Worm (Caenorhabditis elegans) whole organism, L1 larva: ENCODE measurements around the gene ZK228.3.
"Not testable (repeated sequence)": the region's sequence is repeated elsewhere in the genome, so short reads cannot be mapped to it uniquely, and the experiment has no call there.

Experiments used
- C16A3.4 ChIP-seq: fragments of 150-350 bp; optimal IDR thresholded peaks from 2 replicates; lab custom pipeline; 2014; ENCODE audit warnings: missing biosample characterization, missing genetic modification characterization
- alr-1 ChIP-seq: fragments of 200-800 bp; sonication (Bioruptor generic); optimal IDR thresholded peaks from 2 replicates; lab custom pipeline; 2018; ENCODE audit warnings: borderline replicate concordance, mild to moderate bottlenecking, missing genetic modification characterization, missing compliant biosample characterization
- aly-2 ChIP-seq: fragments of 150-350 bp; optimal IDR thresholded peaks from 2 replicates; lab custom pipeline; 2014; ENCODE audit warnings: missing biosample characterization, missing genetic modification characterization
- blmp-1 ChIP-seq: fragments of 150-350 bp; optimal IDR thresholded peaks from 2 replicates; lab custom pipeline; 2014; ENCODE audit warnings: missing biosample characterization, missing genetic modification characterization
- ceh-8 ChIP-seq: fragments of 200-800 bp; sonication (Bioruptor generic); optimal IDR thresholded peaks from 2 replicates; lab custom pipeline; 2018; ENCODE audit warnings: mild to moderate bottlenecking, missing genetic modification characterization, moderate library complexity, missing compliant biosample characterization
- dpl-1 ChIP-seq, 3 experiments: fragments of 150-350 bp in 2 of 3; sonication (generic microtip) in 1 of 3; optimal IDR thresholded peaks; 2 replicates each; lab custom pipeline; 2014 to 2017; ENCODE audit warnings: missing biosample characterization in 3 of 3, missing genetic modification characterization in 3 of 3, missing genetic modification reagents in 3 of 3
- dsc-1 ChIP-seq: sonication (generic microtip); optimal IDR thresholded peaks from 2 replicates; lab custom pipeline; 2016; ENCODE audit warnings: mild to moderate bottlenecking, missing genetic modification characterization, missing compliant biosample characterization
- efl-1 ChIP-seq, 4 experiments: fragments of 150-350 bp; optimal IDR thresholded peaks in 3 of 4; peaks in 1 of 4; 1 replicate in 1 of 4; 2 replicates in 3 of 4; lab custom pipeline; 2014; ENCODE audit warnings: missing biosample characterization in 2 of 4, missing genetic modification characterization in 2 of 4, missing genetic modification reagents in 2 of 4
- efl-3 ChIP-seq: fragments of 200-800 bp; sonication (Bioruptor generic); optimal IDR thresholded peaks from 2 replicates; lab custom pipeline; 2018; ENCODE audit warnings: mild to moderate bottlenecking, missing genetic modification characterization, missing compliant biosample characterization
- elt-2 ChIP-seq: sonication (generic microtip); optimal IDR thresholded peaks from 2 replicates; lab custom pipeline; 2016; ENCODE audit warnings: missing genetic modification characterization, mild to moderate bottlenecking, inconsistent platforms, missing compliant biosample characterization, missing genetic modification reagents
- elt-3 ChIP-seq, 6 experiments: fragments of 150-350 bp in 1 of 6; sonication (generic microtip); optimal IDR thresholded peaks; 2 replicates each; lab custom pipeline; 2017 to 2018; ENCODE audit warnings: missing biosample characterization in 6 of 6, missing genetic modification characterization in 6 of 6, inconsistent platforms in 1 of 6
- fkh-10 ChIP-seq: sonication (generic microtip); optimal IDR thresholded peaks from 2 replicates; lab custom pipeline; 2017; ENCODE audit warnings: missing biosample characterization, missing genetic modification reagents, missing genetic modification characterization
- fkh-4 ChIP-seq: sonication (generic microtip); optimal IDR thresholded peaks from 2 replicates; lab custom pipeline; 2016; ENCODE audit warnings: missing compliant biosample characterization, missing genetic modification characterization, borderline replicate concordance
- fkh-8 ChIP-seq: sonication (generic microtip); optimal IDR thresholded peaks from 2 replicates; lab custom pipeline; 2016; ENCODE audit warnings: mild to moderate bottlenecking, missing genetic modification characterization, missing compliant biosample characterization
- hlh-17 ChIP-seq: fragments of 200-800 bp; sonication (Bioruptor generic); optimal IDR thresholded peaks from 2 replicates; lab custom pipeline; 2018; ENCODE audit warnings: missing genetic modification characterization, mild to moderate bottlenecking, missing compliant biosample characterization, moderate library complexity, borderline replicate concordance
- hlh-4 ChIP-seq: sonication (generic microtip); optimal IDR thresholded peaks from 2 replicates; lab custom pipeline; 2016; ENCODE audit warnings: mild to moderate bottlenecking, missing genetic modification characterization, missing compliant biosample characterization
- isw-1 ChIP-seq: fragments of 200-800 bp; sonication (Bioruptor generic); IDR thresholded peaks from 2 replicates; pipeline ENCODE4 v1.3.6; 2022; ENCODE audit warnings: missing genetic modification characterization, missing compliant biosample characterization
- jun-1 ChIP-seq: fragments of 150-350 bp; optimal IDR thresholded peaks from 2 replicates; lab custom pipeline; 2014; ENCODE audit warnings: missing biosample characterization, missing genetic modification reagents, missing genetic modification characterization
- lin-13 ChIP-seq: fragments of 150-350 bp; optimal IDR thresholded peaks from 2 replicates; lab custom pipeline; 2014; ENCODE audit warnings: missing biosample characterization, missing genetic modification reagents, missing genetic modification characterization
- lin-35 ChIP-seq, 2 experiments: fragments of 150-350 bp; optimal IDR thresholded peaks; 2 replicates each; lab custom pipeline; 2014; ENCODE audit warnings: missing biosample characterization in 2 of 2, missing genetic modification characterization in 2 of 2, missing genetic modification reagents in 2 of 2
- lir-3 ChIP-seq: sonication (generic microtip); optimal IDR thresholded peaks from 2 replicates; lab custom pipeline; 2016; ENCODE audit warnings: mild to moderate bottlenecking, missing genetic modification characterization, moderate library complexity, missing compliant biosample characterization; ENCODE audit not compliant: poor library complexity
- mdl-1 ChIP-seq, 2 experiments: fragments of 150-350 bp; optimal IDR thresholded peaks; 2 replicates each; lab custom pipeline; 2014 to 2017; ENCODE audit warnings: missing biosample characterization in 2 of 2, missing genetic modification characterization in 2 of 2, inconsistent platforms in 1 of 2
- mep-1 ChIP-seq: fragments of 150-350 bp; optimal IDR thresholded peaks from 2 replicates; lab custom pipeline; 2014; ENCODE audit warnings: missing biosample characterization, missing genetic modification characterization
- nhr-19 ChIP-seq: fragments of 200-800 bp; sonication (Bioruptor generic); conservative IDR thresholded peaks from 2 replicates; pipeline ENCODE4 v1.3.6; 2022; ENCODE audit warnings: missing genetic modification characterization, missing compliant biosample characterization
- nhr-20 ChIP-seq: sonication (generic microtip); optimal IDR thresholded peaks from 2 replicates; lab custom pipeline; 2016; ENCODE audit warnings: mild to moderate bottlenecking, missing genetic modification characterization, missing compliant biosample characterization
- nhr-237 ChIP-seq: fragments of 150-350 bp; optimal IDR thresholded peaks from 2 replicates; lab custom pipeline; 2014; ENCODE audit warnings: missing biosample characterization, missing genetic modification characterization
- nhr-71 ChIP-seq: sonication (generic microtip); optimal IDR thresholded peaks from 2 replicates; lab custom pipeline; 2016; ENCODE audit warnings: mild to moderate bottlenecking, missing genetic modification characterization, moderate library complexity, missing compliant biosample characterization
- nhr-77 ChIP-seq: fragments of 150-350 bp; optimal IDR thresholded peaks from 2 replicates; lab custom pipeline; 2014; ENCODE audit warnings: missing biosample characterization, missing genetic modification characterization
- nhr-84 ChIP-seq: sonication (generic microtip); optimal IDR thresholded peaks from 2 replicates; lab custom pipeline; 2017; ENCODE audit warnings: missing biosample characterization, missing genetic modification characterization
- nhr-90 ChIP-seq: sonication (generic microtip); optimal IDR thresholded peaks from 2 replicates; lab custom pipeline; 2016; ENCODE audit warnings: mild to moderate bottlenecking, missing genetic modification characterization, missing compliant biosample characterization; ENCODE audit not compliant: poor library complexity
- snu-23 ChIP-seq: sonication (generic microtip); optimal IDR thresholded peaks from 2 replicates; lab custom pipeline; 2016; ENCODE audit warnings: missing genetic modification characterization, missing compliant biosample characterization
- sptf-1 ChIP-seq: fragments of 150-350 bp; optimal IDR thresholded peaks from 2 replicates; lab custom pipeline; 2014; ENCODE audit warnings: missing biosample characterization, missing genetic modification characterization
- tbx-2 ChIP-seq: sonication (generic microtip); optimal IDR thresholded peaks from 2 replicates; lab custom pipeline; 2016; ENCODE audit warnings: missing genetic modification characterization, missing compliant biosample characterization
- tlp-1 ChIP-seq: fragments of 150-350 bp; optimal IDR thresholded peaks from 2 replicates; lab custom pipeline; 2014; ENCODE audit warnings: missing biosample characterization, missing genetic modification characterization
- unc-86 ChIP-seq: sonication (generic microtip); optimal IDR thresholded peaks from 2 replicates; lab custom pipeline; 2016; ENCODE audit warnings: missing genetic modification characterization, missing compliant biosample characterization
- unc-98 ChIP-seq: fragments of 200-800 bp; sonication (Bioruptor generic); IDR thresholded peaks from 2 replicates; pipeline ENCODE4 v1.3.6; 2022; ENCODE audit warnings: missing genetic modification characterization, missing compliant biosample characterization
- vab-15 ChIP-seq: sonication (generic microtip); optimal IDR thresholded peaks from 2 replicates; lab custom pipeline; 2017; ENCODE audit warnings: missing genotype, mild to moderate bottlenecking, missing genetic modification characterization, missing compliant biosample characterization
- xbp-1 ChIP-seq: sonication (generic microtip); optimal IDR thresholded peaks from 2 replicates; lab custom pipeline; 2016; ENCODE audit warnings: missing genetic modification characterization, missing compliant biosample characterization
- zip-4 ChIP-seq: fragments of 200-800 bp; sonication (Bioruptor generic); optimal IDR thresholded peaks from 2 replicates; lab custom pipeline; 2018; ENCODE audit warnings: mild to moderate bottlenecking, missing genetic modification characterization, moderate library complexity, missing compliant biosample characterization
- ztf-11 ChIP-seq, 2 experiments: sonication (generic microtip); optimal IDR thresholded peaks; 2 replicates each; lab custom pipeline; 2016 to 2017; ENCODE audit warnings: missing genetic modification characterization in 2 of 2, missing biosample characterization in 1 of 2, missing compliant biosample characterization in 1 of 2

The ZK228.3 gene

ce11 chrV:18439469-18439868 lies 21.6 kb downstream of the ZK228.3 start, which contains the start of gene ZK262.9:
TSS of gene ZK262.9 (plus strand) at chrV:18439769.
- TF ChIP-seq mep-1, efl-3, fkh-8: not testable (repeated sequence)

ce11 chrV:18438081-18438480 lies 23.0 kb downstream of the ZK228.3 start, which contains the start of gene ZK262.8:
TSS of gene ZK262.8 (plus strand) at chrV:18438381.
- TF ChIP-seq mdl-1 (tag; optimal IDR thresholded peaks at IDR 0.05; lab: Kevin White, UChicago) (no peak), hlh-17 (GFP tag; lab: Kevin White, UChicago) (no peak), ztf-11 (tag; optimal IDR thresholded peaks at IDR 0.05; lab: Kevin White, UChicago) (no peak), nhr-20 (tag; lab: Kevin White, UChicago) (no peak), xbp-1 (no peak), nhr-71 (tag; lab: Kevin White, UChicago) (no peak), sptf-1 (tag; lab: Kevin White, UChicago) (no peak), dsc-1 (tag; lab: Kevin White, UChicago) (no peak), lin-13 (no peak), nhr-90 (tag; lab: Kevin White, UChicago) (no peak), efl-1 (optimal IDR thresholded peaks at IDR 0.05; lab: Kevin White, UChicago) (no peak), efl-1 (GFP tag; optimal IDR thresholded peaks at IDR 0.05 in 1 of 2; lab: Kevin White, UChicago) (no peak), nhr-237 (tag; lab: Kevin White, UChicago) (no peak), dpl-1 (GFP tag; optimal IDR thresholded peaks at IDR 0.05; lab: Kevin White, UChicago) (no peak), elt-3 (tag; optimal IDR thresholded peaks at IDR 0.05; lab: Kevin White, UChicago) (no peak), tlp-1 (tag; lab: Kevin White, UChicago) (no peak), lin-35 (GFP tag; optimal IDR thresholded peaks at IDR 0.05; lab: Kevin White, UChicago) (no peak), isw-1 (GFP tag; lab: Robert Waterston, UW) (no peak), unc-98 (GFP tag; lab: Robert Waterston, UW) (no peak), zip-4 (GFP tag; lab: Kevin White, UChicago) (no peak)
- TF ChIP-seq, all 84 proteins: peak for 0

- TF ChIP-seq nhr-19 (GFP tag; lab: Robert Waterston, UW): no peak
These were observed 26.1 kb downstream of the ZK228.3 start, which contains the start of gene ZK262.20 for ce11 chrV:18434961-18435360. TSS of gene ZK262.20 (minus strand) at chrV:18435061.

ce11 chrV:18431450-18431849 lies 29.6 kb downstream of the ZK228.3 start, which contains the start of gene srw-82:
TSS of gene srw-82 (plus strand) at chrV:18431750.
- TF ChIP-seq tbx-2 (tag; lab: Kevin White, UChicago) (no peak), hlh-4 (tag; lab: Kevin White, UChicago) (no peak), C16A3.4 (no peak), nhr-84 (tag; lab: Kevin White, UChicago) (no peak), snu-23 (GFP tag; lab: Kevin White, UChicago) (no peak), nhr-71 (tag; lab: Kevin White, UChicago) (no peak), nhr-77 (no peak), alr-1 (no peak), hlh-17 (GFP tag; lab: Kevin White, UChicago) (no peak), fkh-4 (tag; lab: Kevin White, UChicago) (no peak), tlp-1 (tag; lab: Kevin White, UChicago) (no peak), fkh-10 (GFP tag; lab: Kevin White, UChicago) (no peak), unc-86 (tag; lab: Kevin White, UChicago) (no peak), xbp-1 (no peak)

- TF ChIP-seq blmp-1 (tag; lab: Kevin White, UChicago): no peak
- no peak for TF ChIP-seq xbp-1
- no peak for TF ChIP-seq ceh-8
- no peak for TF ChIP-seq elt-2 (tag; lab: Kevin White, UChicago)
- no peak for TF ChIP-seq lir-3 (tag; lab: Kevin White, UChicago)
- TF ChIP-seq vab-15 (tag; lab: Kevin White, UChicago): no peak
- TF ChIP-seq jun-1 (tag; lab: Kevin White, UChicago): no peak
- TF ChIP-seq aly-2 (tag; lab: Kevin White, UChicago): no peak
These were observed 30.2 kb downstream of the ZK228.3 start for ce11 chrV:18430826-18431225.
